Worm (Caenorhabditis elegans) whole organism, L4 larva: ENCODE data around the gene timm-17B.1.

Experiments used
- F10B5.3 ChIP-seq: sonication (generic microtip); optimal IDR thresholded peaks from 2 replicates; lab custom pipeline; 2016; ENCODE audit warnings: mild to moderate bottlenecking, missing genetic modification characterization, missing compliant biosample characterization
- F44E2.7 ChIP-seq: fragments of 200-800 bp; sonication (Bioruptor generic); IDR thresholded peaks from 2 replicates; pipeline ENCODE4 v2.1.2; 2022; ENCODE audit warnings: missing genetic modification characterization, missing compliant biosample characterization
- T20F7.1 ChIP-seq: fragments of 200-800 bp; sonication (Bioruptor generic); optimal IDR thresholded peaks from 2 replicates; lab custom pipeline; 2018; ENCODE audit warnings: mild to moderate bottlenecking, missing genetic modification characterization, missing compliant biosample characterization
- Y105C5A.15 ChIP-seq: fragments of 200-800 bp; sonication (Bioruptor generic); IDR thresholded peaks from 2 replicates; pipeline ENCODE4 v1.3.6; 2022; ENCODE audit warnings: missing genetic modification characterization, missing compliant biosample characterization
- Y48G9A.11 ChIP-seq: fragments of 200-800 bp; sonication (Bioruptor generic); IDR thresholded peaks from 2 replicates; pipeline ENCODE4 v1.3.6; 2022; ENCODE audit warnings: missing genetic modification reagents, missing genetic modification characterization, missing compliant biosample characterization
- Y75B8A.6 ChIP-seq: fragments of 200-800 bp; sonication (Bioruptor generic); IDR thresholded peaks from 2 replicates; pipeline ENCODE4 v1.3.6; 2022; ENCODE audit warnings: missing genetic modification reagents, missing genetic modification characterization, missing compliant biosample characterization
- ZK546.5 ChIP-seq, 2 experiments: sonication (generic microtip); optimal IDR thresholded peaks; 2 replicates each; lab custom pipeline; 2017; ENCODE audit warnings: missing biosample characterization in 2 of 2, missing genetic modification characterization in 2 of 2
- aha-1 ChIP-seq: fragments of 150-350 bp; peaks from one replicate; lab custom pipeline; 2014; ENCODE audit warnings: missing biosample characterization, missing genetic modification characterization
- ceh-32 ChIP-seq: sonication (generic microtip); optimal IDR thresholded peaks from 2 replicates; lab custom pipeline; 2016; ENCODE audit warnings: mild to moderate bottlenecking, missing genetic modification characterization, missing compliant biosample characterization; ENCODE audit not compliant: poor library complexity
- ceh-44 ChIP-seq: fragments of 200-800 bp; sonication (Bioruptor generic); IDR thresholded peaks from 2 replicates; pipeline ENCODE4 v1.3.6; 2022; ENCODE audit warnings: missing genetic modification reagents, missing genetic modification characterization, missing compliant biosample characterization
- ceh-82 ChIP-seq: sonication (generic microtip); optimal IDR thresholded peaks from 2 replicates; lab custom pipeline; 2017; ENCODE audit warnings: missing biosample characterization, missing genetic modification characterization
- daf-16 ChIP-seq, 3 experiments: sonication (generic microtip); optimal IDR thresholded peaks; 2 replicates each; lab custom pipeline; 2016 to 2017; ENCODE audit warnings: missing genetic modification characterization in 3 of 3, missing genetic modification reagents in 3 of 3, mild to moderate bottlenecking in 2 of 3, missing compliant biosample characterization in 2 of 3, missing biosample characterization in 1 of 3, moderate library complexity in 1 of 3
- daf-19 ChIP-seq: fragments of 200-800 bp; sonication (Bioruptor generic); conservative IDR thresholded peaks from 2 replicates; pipeline ENCODE4 v1.3.6; 2022; ENCODE audit warnings: missing genetic modification characterization, missing compliant biosample characterization
- daf-8 ChIP-seq: fragments of 200-800 bp; sonication (Bioruptor generic); IDR thresholded peaks from 2 replicates; pipeline ENCODE4 v1.3.6; 2022; ENCODE audit warnings: missing genetic modification characterization, missing compliant biosample characterization
- dmd-6 ChIP-seq: fragments of 200-800 bp; sonication (Bioruptor generic); IDR thresholded peaks from 2 replicates; pipeline ENCODE4 v1.3.6; 2022; ENCODE audit warnings: missing genetic modification reagents, missing genetic modification characterization, missing compliant biosample characterization
- dpl-1 ChIP-seq: fragments of 150-350 bp; optimal IDR thresholded peaks from 2 replicates; lab custom pipeline; 2014; ENCODE audit warnings: missing biosample characterization, missing genetic modification reagents, missing genetic modification characterization
- duxl-1 ChIP-seq: sonication (generic microtip); optimal IDR thresholded peaks from 2 replicates; lab custom pipeline; 2016; ENCODE audit warnings: mild to moderate bottlenecking, missing genetic modification characterization, moderate library complexity, missing compliant biosample characterization; ENCODE audit not compliant: poor library complexity
- gei-8 ChIP-seq: fragments of 200-800 bp; sonication (Bioruptor generic); optimal IDR thresholded peaks from 2 replicates; lab custom pipeline; 2018; ENCODE audit warnings: mild to moderate bottlenecking, missing genetic modification characterization, missing compliant biosample characterization
- hif-1 ChIP-seq, 2 experiments: sonication (generic microtip); optimal IDR thresholded peaks; 2 replicates each; lab custom pipeline; 2016 to 2017; ENCODE audit warnings: missing compliant biosample characterization in 2 of 2, missing genetic modification characterization in 2 of 2, missing genetic modification reagents in 2 of 2, missing genotype in 2 of 2, mild to moderate bottlenecking in 1 of 2
- hlh-30 ChIP-seq: sonication (generic microtip); optimal IDR thresholded peaks from 2 replicates; lab custom pipeline; 2017; ENCODE audit warnings: antibody characterized with exemption, mild to moderate bottlenecking, missing genetic modification characterization, missing compliant biosample characterization; ENCODE audit not compliant: insufficient read depth
- jun-1 ChIP-seq: fragments of 150-350 bp; optimal IDR thresholded peaks from 2 replicates; lab custom pipeline; 2014; ENCODE audit warnings: missing biosample characterization, missing genetic modification reagents, missing genetic modification characterization
- lim-7 ChIP-seq: fragments of 200-800 bp; sonication (Bioruptor generic); IDR thresholded peaks from 2 replicates; pipeline ENCODE4 v1.3.6; 2022; ENCODE audit warnings: missing genetic modification characterization, missing compliant biosample characterization
- lin-13 ChIP-seq: fragments of 150-350 bp; optimal IDR thresholded peaks from 2 replicates; lab custom pipeline; 2014; ENCODE audit warnings: missing biosample characterization, missing genetic modification reagents, missing genetic modification characterization
- lin-15B ChIP-seq: fragments of 150-350 bp; sonication (generic microtip); optimal IDR thresholded peaks from 3 replicates; lab custom pipeline; 2014; ENCODE audit warnings: missing biosample characterization, missing genetic modification characterization
- lin-39 ChIP-seq: fragments of 150-350 bp; optimal IDR thresholded peaks from 2 replicates; lab custom pipeline; 2014; ENCODE audit warnings: missing biosample characterization, missing genetic modification reagents, missing genetic modification characterization
- mep-1 ChIP-seq: fragments of 150-350 bp; sonication (generic microtip); optimal IDR thresholded peaks from 3 replicates; lab custom pipeline; 2014; ENCODE audit warnings: missing biosample characterization, missing genetic modification characterization
- mxl-2 ChIP-seq: fragments of 200-800 bp; sonication (Bioruptor generic); conservative IDR thresholded peaks from 2 replicates; pipeline ENCODE4 v1.3.6; 2022; ENCODE audit warnings: missing genetic modification reagents, missing genetic modification characterization, missing compliant biosample characterization
- nhr-10 ChIP-seq: fragments of 150-350 bp; optimal IDR thresholded peaks from 2 replicates; lab custom pipeline; 2014; ENCODE audit warnings: missing biosample characterization, missing genetic modification characterization
- nhr-25 ChIP-seq: sonication (generic microtip); optimal IDR thresholded peaks from 2 replicates; lab custom pipeline; 2017; ENCODE audit warnings: missing genetic modification characterization, mild to moderate bottlenecking, missing compliant biosample characterization, antibody characterized with exemption, moderate library complexity, borderline replicate concordance; ENCODE audit not compliant: insufficient read depth
- nhr-42 ChIP-seq: fragments of 200-800 bp; sonication (Bioruptor generic); IDR thresholded peaks from 2 replicates; pipeline ENCODE4 v1.3.6; 2022; ENCODE audit warnings: missing genetic modification characterization, missing compliant biosample characterization
- nhr-76 ChIP-seq: fragments of 150-350 bp; optimal IDR thresholded peaks from 2 replicates; lab custom pipeline; 2014; ENCODE audit warnings: missing biosample characterization, missing genetic modification characterization
- nhr-77 ChIP-seq: fragments of 150-350 bp; optimal IDR thresholded peaks from 2 replicates; lab custom pipeline; 2014; ENCODE audit warnings: missing biosample characterization, missing genetic modification characterization
- pha-4 ChIP-seq, 2 experiments: fragments of 150-350 bp in 1 of 2; fragments of 200-800 bp in 1 of 2; sonication (Bioruptor generic) in 1 of 2; IDR thresholded peaks in 1 of 2; optimal IDR thresholded peaks in 1 of 2; 2 replicates each; pipeline versions ENCODE4 v1.3.6 to Lab custom; 2014 to 2022; ENCODE audit warnings: missing genetic modification characterization in 2 of 2, missing genetic modification reagents in 2 of 2, missing biosample characterization in 1 of 2, missing compliant biosample characterization in 1 of 2
- set-16 ChIP-seq: fragments of 200-800 bp; sonication (Bioruptor generic); IDR thresholded peaks from 2 replicates; pipeline ENCODE4 v1.3.6; 2022; ENCODE audit warnings: missing genetic modification reagents, missing genetic modification characterization, missing compliant biosample characterization
- skn-1 ChIP-seq: fragments of 150-350 bp; optimal IDR thresholded peaks from 2 replicates; lab custom pipeline; 2014; ENCODE audit warnings: missing biosample characterization, missing genetic modification characterization
- spr-1 ChIP-seq: sonication (generic microtip); optimal IDR thresholded peaks from 2 replicates; lab custom pipeline; 2016; ENCODE audit warnings: mild to moderate bottlenecking, missing genetic modification characterization, missing compliant biosample characterization
- vab-7 ChIP-seq: fragments of 200-800 bp; sonication (Bioruptor generic); IDR thresholded peaks from 2 replicates; pipeline ENCODE4 v1.3.6; 2022; ENCODE audit warnings: missing genetic modification reagents, missing genetic modification characterization, missing compliant biosample characterization
- zip-11 ChIP-seq: fragments of 200-800 bp; sonication (Bioruptor generic); IDR thresholded peaks from 2 replicates; pipeline ENCODE4 v1.3.6; 2022; ENCODE audit warnings: missing genetic modification characterization, missing compliant biosample characterization

timm-17B.1 gene

ce11 chrIV:4749728-4750278, 4.5 kb upstream of the timm-17B.1 start, which contains the start of the genes rpl-20 and Y17G9B.5 (continued):
- TF ChIP-seq F44E2.7 (GFP tag; lab: Robert Waterston, UW) = peak; percentile 91
- peak; percentile 100 for TF ChIP-seq mep-1 (tag; lab: Kevin White, UChicago)
- TF ChIP-seq daf-19 (GFP tag; lab: Robert Waterston, UW) = peak; percentile 99
- TF ChIP-seq pha-4 (GFP tag; IDR thresholded peaks at IDR 0.05; lab: Robert Waterston, UW) = peak; percentile 99
- TF ChIP-seq pha-4 (tag; optimal IDR thresholded peaks at IDR 0.05; lab: Kevin White, UChicago) = peak; percentile 100
- TF ChIP-seq duxl-1 (tag; lab: Kevin White, UChicago) = peak; percentile 98
- 0 out of 2 replicates have a peak, but pooled peaks have one; percentile 75 for TF ChIP-seq zip-11 (GFP tag; lab: Robert Waterston, UW)
- peak; percentile 96 for TF ChIP-seq jun-1
- peak; percentile 93 to 96 for TF ChIP-seq hif-1 (tag; optimal IDR thresholded peaks at IDR 0.05; lab: Kevin White, UChicago)
- TF ChIP-seq Y105C5A.15 (GFP tag; lab: Robert Waterston, UW) = no peak
- peak; percentile 99 for TF ChIP-seq Y75B8A.6 (GFP tag; lab: Robert Waterston, UW)
- peak; percentile 99 for TF ChIP-seq vab-7 (GFP tag; lab: Robert Waterston, UW)
- peak; percentile 40 for TF ChIP-seq ceh-82 (tag; lab: Kevin White, UChicago)
- peak; percentile 35 to 91 for TF ChIP-seq ZK546.5 (tag; optimal IDR thresholded peaks at IDR 0.05; lab: Kevin White, UChicago)
- peak; percentile 90 for TF ChIP-seq nhr-76 (tag; lab: Kevin White, UChicago)
- peak; percentile 100 for TF ChIP-seq dmd-6 (GFP tag; lab: Robert Waterston, UW)
- peak; percentile 88 for TF ChIP-seq ceh-32
- TF ChIP-seq T20F7.1 = peak; percentile 98
- TF ChIP-seq skn-1 = peak; percentile 99
- peak; percentile 99 for TF ChIP-seq nhr-42 (GFP tag; lab: Robert Waterston, UW)
- peak; percentile 95 for TF ChIP-seq daf-8 (GFP tag; lab: Robert Waterston, UW)
- peak; percentile 98 for TF ChIP-seq nhr-10 (tag; lab: Kevin White, UChicago)
- TF ChIP-seq lin-15B (tag; lab: Kevin White, UChicago) = peak; percentile 99
- TF ChIP-seq Y48G9A.11 (GFP tag; lab: Robert Waterston, UW) = peak; percentile 95
- TF ChIP-seq daf-16 (GFP tag; optimal IDR thresholded peaks at IDR 0.05; lab: Kevin White, UChicago) = peak; percentile 95 to 98
- peak; percentile 97 for TF ChIP-seq daf-16 (tag; optimal IDR thresholded peaks at IDR 0.05; lab: Kevin White, UChicago)
- TF ChIP-seq hlh-30 = peak; percentile 98
- TF ChIP-seq nhr-77 (tag; lab: Kevin White, UChicago) = peak; percentile 100
- TF ChIP-seq spr-1 (tag; lab: Kevin White, UChicago) = peak; percentile 99
- TF ChIP-seq dpl-1 (GFP tag; lab: Kevin White, UChicago) = peak; percentile 99
- TF ChIP-seq nhr-25 = peak; percentile 97
- TF ChIP-seq F10B5.3 (tag; lab: Kevin White, UChicago) = peak; percentile 96
- peak; percentile 93 for TF ChIP-seq gei-8
- TF ChIP-seq lin-13 = peak; percentile 99

- TF ChIP-seq ceh-44 (GFP tag; lab: Robert Waterston, UW) (0 out of 2 replicates have a peak, but pooled peaks have one; percentile 46), lim-7 (GFP tag; lab: Robert Waterston, UW) (peak; percentile 48; the same call in 1 of the 2 replicates), set-16 (peak; percentile 69), nhr-42 (GFP tag; lab: Robert Waterston, UW) (no peak), lin-39 (tag; lab: Kevin White, UChicago) (no peak), F44E2.7 (GFP tag; lab: Robert Waterston, UW) (0 out of 2 replicates have a peak, but pooled peaks have one; percentile 20), mxl-2 (GFP tag; lab: Robert Waterston, UW) (no peak), aha-1 (tag; lab: Kevin White, UChicago) (peak; percentile 29)
Observed at ce11 chrIV:4749155-4749554, 3.9 kb upstream of the timm-17B.1 start.
